Fruit fly (Drosophila melanogaster) whole organism, wandering third instar larva: ENCODE measurements around the gene CG33229.

Source experiments
- Sp1 ChIP-seq: fragments of 200-800 bp; sonication (Bioruptor generic); optimal IDR thresholded peaks from 3 replicates; lab custom pipeline; 2019; ENCODE audit warnings: missing biosample characterization, mild to moderate bottlenecking, missing genetic modification characterization, moderate library complexity
- foxo ChIP-seq, 2 experiments: fragments of 200-800 bp; sonication (Bioruptor generic); optimal IDR thresholded peaks; 2 replicates in 1 of 2; 3 replicates in 1 of 2; lab custom pipeline; 2016 to 2017; ENCODE audit warnings: missing biosample characterization in 2 of 2, missing genetic modification characterization in 2 of 2

DNA sequence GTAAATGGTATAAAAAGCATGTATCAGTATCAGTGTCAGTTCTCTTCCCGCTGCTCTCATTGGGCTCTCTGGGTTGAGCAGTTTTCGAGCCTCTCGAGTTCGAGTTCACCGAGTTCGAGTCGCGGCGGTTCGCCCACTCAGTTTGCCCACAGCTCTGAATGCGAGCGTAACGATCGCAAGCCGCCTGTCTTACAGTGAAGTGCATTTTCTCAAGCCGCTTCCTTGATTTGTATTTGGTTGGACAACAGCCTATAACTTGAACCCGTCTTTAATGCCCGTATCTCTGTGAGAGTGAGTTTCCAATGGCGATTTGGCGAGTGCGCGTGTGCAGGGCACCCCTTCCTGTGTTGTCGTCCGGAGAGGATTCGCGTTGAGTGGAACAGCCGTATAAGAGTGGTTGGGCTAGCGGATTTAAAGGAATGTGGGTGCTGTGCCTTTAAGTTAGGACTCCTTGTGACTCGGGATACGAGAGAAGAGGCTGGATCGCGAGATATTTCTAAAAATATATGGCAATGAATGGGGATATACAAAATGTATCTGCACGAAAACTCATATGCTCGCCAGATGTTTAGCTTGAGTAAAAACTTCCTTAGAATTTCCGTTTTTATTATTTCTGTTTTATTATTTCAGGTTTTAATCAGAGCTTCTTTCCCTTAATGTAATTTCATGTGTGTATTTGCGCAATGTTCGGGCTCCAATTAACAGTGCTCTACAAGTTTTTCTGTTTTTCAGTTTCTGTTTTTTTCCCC lies 48.0 kb downstream of the CG33229 start:
- TF ChIP-seq foxo (GFP tag; optimal IDR thresholded peaks at IDR 0.05; lab: Kevin White, UChicago) (no peak), Sp1 (GFP tag; lab: Kevin White, UChicago) (no peak)
